Worm (Caenorhabditis elegans) whole organism, midembryonic: ENCODE results near the gene M79.2.

ENCODE experiments used
- T22C8.4 ChIP-seq: fragments of 200-800 bp; sonication (Bioruptor generic); IDR thresholded peaks from 2 replicates; pipeline ENCODE4 v1.3.6; 2022; ENCODE audit warnings: missing genetic modification characterization, missing compliant biosample characterization
- flt-1 ChIP-seq: fragments of 200-800 bp; sonication (Bioruptor generic); IDR thresholded peaks from 2 replicates; pipeline ENCODE4 v1.3.6; 2022; ENCODE audit warnings: missing genetic modification characterization, missing compliant biosample characterization
- med-1 ChIP-seq: sonication (generic microtip); optimal IDR thresholded peaks from 2 replicates; lab custom pipeline; 2017; ENCODE audit warnings: missing genetic modification characterization, mild to moderate bottlenecking, missing compliant biosample characterization, antibody characterized with exemption, missing genetic modification reagents; ENCODE audit not compliant: insufficient read depth
- ref-1 ChIP-seq: fragments of 200-800 bp; sonication (Bioruptor generic); conservative IDR thresholded peaks from 2 replicates; pipeline ENCODE4 v1.3.6; 2022; ENCODE audit warnings: missing genetic modification reagents, missing genetic modification characterization, missing compliant biosample characterization
- tab-1 ChIP-seq: fragments of 200-800 bp; sonication (Bioruptor generic); IDR thresholded peaks from 2 replicates; pipeline ENCODE4 v1.3.6; 2022; ENCODE audit warnings: missing genetic modification characterization, missing compliant biosample characterization
- ztf-23 ChIP-seq: fragments of 200-800 bp; sonication (Bioruptor generic); IDR thresholded peaks from 2 replicates; pipeline ENCODE4 v1.3.6; 2022; ENCODE audit warnings: missing genetic modification reagents, missing genetic modification characterization, missing compliant biosample characterization

- TF ChIP-seq T22C8.4 (GFP tag; lab: Robert Waterston, UW) = no peak
- TF ChIP-seq ref-1 (GFP tag; lab: Robert Waterston, UW) = no peak
- TF ChIP-seq med-1 = no peak
- no peak for TF ChIP-seq flt-1 (GFP tag; lab: Robert Waterston, UW)
- no peak for TF ChIP-seq ztf-23
- no peak for TF ChIP-seq tab-1
Observed at ce11 chrX:10645148-10645547, 16.5 kb upstream of the M79.2 start.
